Worm (Caenorhabditis elegans): ENCODE measurements around the gene F10E9.2.

Gene F10E9.2

ce11 chrIII:8355462-8355815 lies 42.9 kb downstream of the F10E9.2 start (continued):
- TF ChIP-seq tlf-1 (GFP tag; optimal IDR thresholded peaks at IDR 0.05) (no peak), hlh-26 (GFP tag; conservative IDR thresholded peaks at IDR 0.05) (no peak)

DNA sequence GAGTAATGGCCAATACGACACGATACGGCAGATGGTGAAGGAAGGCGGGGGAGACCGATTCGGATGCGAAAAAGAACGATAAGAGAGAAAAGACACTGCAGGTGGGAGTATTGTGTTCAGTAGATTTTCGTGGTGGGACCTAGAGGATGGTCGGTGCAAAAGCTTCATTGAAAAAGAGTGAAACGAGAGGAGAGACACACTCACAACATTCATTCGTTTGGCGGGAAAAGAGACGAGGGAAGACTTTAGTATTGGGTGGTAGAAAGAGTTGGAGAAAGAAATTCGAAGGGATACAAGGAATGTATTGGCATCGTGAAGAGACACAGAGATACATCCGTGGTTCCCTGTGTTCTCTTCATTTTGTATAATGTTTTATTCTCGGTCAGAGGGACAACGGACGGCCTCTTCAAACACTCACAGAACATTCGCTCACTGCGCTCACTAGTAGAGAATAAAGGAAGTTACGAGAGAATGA lies 44.0 kb downstream of the F10E9.2 start:
- TF ChIP-seq snpc-3.4 (tag; optimal IDR thresholded peaks at IDR 0.05): peak; percentile 26
- TF ChIP-seq tbx-9 (tag; optimal IDR thresholded peaks at IDR 0.05; ENCODE audit: borderline replicate concordance): no peak
- TF ChIP-seq F37B4.10 (GFP tag; IDR thresholded peaks at IDR 0.05): no peak
- no peak for TF ChIP-seq lsy-27 (tag; optimal IDR thresholded peaks at IDR 0.05; ENCODE audit: borderline replicate concordance, insufficient read depth)
- no peak for TF ChIP-seq F57A8.1 (GFP tag; optimal IDR thresholded peaks at IDR 0.05)
- TF ChIP-seq F23B12.7 (tag; optimal IDR thresholded peaks at IDR 0.05; ENCODE audit: insufficient read depth): no peak
- no peak for TF ChIP-seq lag-1 (GFP tag; IDR thresholded peaks at IDR 0.05)
- no peak for TF ChIP-seq sdz-38 (tag; optimal IDR thresholded peaks at IDR 0.05)
- peak; percentile 34 for TF ChIP-seq repo-1 (tag; optimal IDR thresholded peaks at IDR 0.05)
- TF ChIP-seq T26A5.8 (tag; optimal IDR thresholded peaks at IDR 0.05): no peak
- TF ChIP-seq F10E7.11 (tag; optimal IDR thresholded peaks at IDR 0.05): no peak
- no peak for TF ChIP-seq ceh-100 (GFP tag; IDR thresholded peaks at IDR 0.05)
- no peak for TF ChIP-seq rpc-1 (optimal IDR thresholded peaks at IDR 0.05)
- TF ChIP-seq rpc-1 (tag; optimal IDR thresholded peaks at IDR 0.05): no peak
- TF ChIP-seq ztf-18 (tag; optimal IDR thresholded peaks at IDR 0.05): peak; percentile 20
- TF ChIP-seq ztf-25 (GFP tag; IDR thresholded peaks at IDR 0.05): no peak
- TF ChIP-seq nhr-179 (tag; optimal IDR thresholded peaks at IDR 0.05): no peak
- TF ChIP-seq Y56A3A.18 (GFP tag; IDR thresholded peaks at IDR 0.05): no peak
- peak; percentile 59 for TF ChIP-seq dox-1 (GFP tag; IDR thresholded peaks at IDR 0.05)
- 0 out of 2 replicates have a peak, but pooled peaks have one; percentile 21 for TF ChIP-seq attf-3 (GFP tag; conservative IDR thresholded peaks at IDR 0.05)
- no peak for TF ChIP-seq B0019.2 (GFP tag; conservative IDR thresholded peaks at IDR 0.05)
- TF ChIP-seq lsl-1 (GFP tag; optimal IDR thresholded peaks at IDR 0.05): no peak
- no peak for TF ChIP-seq ccch-3 (GFP tag; optimal IDR thresholded peaks at IDR 0.05)
- peak; percentile 54 for TF ChIP-seq madf-10 (tag; optimal IDR thresholded peaks at IDR 0.05)
- TF ChIP-seq egl-18 (GFP tag; IDR thresholded peaks at IDR 0.05): no peak
- no peak for TF ChIP-seq C06A6.2 (GFP tag; conservative IDR thresholded peaks at IDR 0.05)
- TF ChIP-seq pha-4 (tag; optimal IDR thresholded peaks at IDR 0.05): no peak
- TF ChIP-seq rcor-1 (GFP tag; IDR thresholded peaks at IDR 0.05): no peak
- TF ChIP-seq lin-54 (GFP tag; optimal IDR thresholded peaks at IDR 0.05): no peak
- no peak for TF ChIP-seq K11D2.4 (GFP tag; IDR thresholded peaks at IDR 0.05)
- no peak for TF ChIP-seq Y95B8A.8 (GFP tag; IDR thresholded peaks at IDR 0.05)
- TF ChIP-seq ztf-26 (tag; optimal IDR thresholded peaks at IDR 0.05): peak; percentile 44
- no peak for TF ChIP-seq attf-6 (GFP tag; IDR thresholded peaks at IDR 0.05)
- TF ChIP-seq Y53F4B.3 (GFP tag; IDR thresholded peaks at IDR 0.05): no peak
- TF ChIP-seq nhr-80 (tag; optimal IDR thresholded peaks at IDR 0.05): peak; percentile 78
- TF ChIP-seq ztf-22 (GFP tag; optimal IDR thresholded peaks at IDR 0.05): no peak
- no peak for TF ChIP-seq madf-3 (GFP tag; IDR thresholded peaks at IDR 0.05)
- TF ChIP-seq snpc-1.3 (tag; optimal IDR thresholded peaks at IDR 0.05; ENCODE audit: insufficient read depth): peak; percentile 12
- TF ChIP-seq hlh-12 (tag; optimal IDR thresholded peaks at IDR 0.05): no peak
- no peak for TF ChIP-seq sptf-2 (GFP tag; optimal IDR thresholded peaks at IDR 0.05)
- no peak for TF ChIP-seq athp-1 (tag; optimal IDR thresholded peaks at IDR 0.05)
- no peak for TF ChIP-seq bed-1 (GFP tag; IDR thresholded peaks at IDR 0.05)
- TF ChIP-seq ztf-28 (GFP tag; IDR thresholded peaks at IDR 0.05): no peak
- no peak for TF ChIP-seq bed-2 (GFP tag; IDR thresholded peaks at IDR 0.05)
- TF ChIP-seq egrh-3 (GFP tag; IDR thresholded peaks at IDR 0.05): 0 out of 2 replicates have a peak, but pooled peaks have one; percentile 16
- TF ChIP-seq Y53G8AR.9 (GFP tag; conservative IDR thresholded peaks at IDR 0.05): 0 out of 2 replicates have a peak, but pooled peaks have one; percentile 40
